Worm (Caenorhabditis elegans): ENCODE data around the gene che-10.

DNA sequence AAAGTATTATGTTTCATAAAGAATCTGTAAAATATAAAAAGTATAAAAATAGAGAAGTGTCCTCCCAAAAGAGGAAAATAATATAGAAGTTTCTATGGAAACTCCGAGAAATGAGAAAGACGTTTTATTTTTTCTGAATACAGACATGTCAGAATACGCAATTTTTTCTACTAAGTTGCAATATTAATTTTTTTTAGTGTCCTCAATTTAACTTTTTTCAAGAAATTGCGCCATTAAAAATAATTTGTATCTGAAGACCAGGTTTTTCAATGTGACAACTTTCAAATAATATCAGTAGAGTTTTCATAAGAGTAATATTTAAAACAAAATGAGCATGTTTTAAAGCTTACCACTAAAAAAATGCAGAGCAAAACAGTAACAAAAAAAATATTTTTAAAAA lies 29.4 kb upstream of the che-10 start, which contains the start of gene fut-5:
- no peak for TF ChIP-seq tbx-37 (GFP tag; conservative IDR thresholded peaks at IDR 0.05)
- TF ChIP-seq ama-1 (optimal IDR thresholded peaks at IDR 0.05) = no peak
- TF ChIP-seq hmbx-1 (tag; optimal IDR thresholded peaks at IDR 0.05) = no peak
- no peak for TF ChIP-seq ceh-36 (tag; optimal IDR thresholded peaks at IDR 0.05)
- no peak for TF ChIP-seq aly-1 (tag; optimal IDR thresholded peaks at IDR 0.05)
